Worm (Caenorhabditis elegans): Measurements from ENCODE around the gene T09A12.1.

T09A12.1 gene

ce11 chrIV:8232428-8232827 is 11.8 kb upstream of the T09A12.1 start:
- no peak for TF ChIP-seq unc-62 (GFP tag; optimal IDR thresholded peaks at IDR 0.05)

DNA sequence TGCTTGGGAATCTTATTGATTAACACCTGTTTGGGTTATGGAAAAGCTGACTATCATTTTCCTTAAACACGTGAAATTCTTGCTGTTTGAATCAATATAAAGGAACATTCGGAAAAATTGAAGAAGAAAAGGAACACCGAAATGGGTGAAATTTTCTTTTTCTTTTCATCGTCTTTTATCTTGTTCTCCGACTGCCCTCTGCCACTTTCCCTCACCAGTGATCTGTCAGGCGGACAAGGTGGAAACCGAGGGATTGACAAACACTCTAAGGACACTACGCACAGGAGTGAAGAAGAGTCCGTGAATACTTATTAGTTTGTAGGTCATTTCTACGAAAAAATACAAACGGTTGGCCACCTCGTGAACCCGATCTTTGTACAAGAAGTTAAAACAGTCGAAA is 10.9 kb upstream of the T09A12.1 start:
- no peak for TF ChIP-seq unc-62 (GFP tag; optimal IDR thresholded peaks at IDR 0.05)

ce11 chrIV:8234088-8234496 is 10.1 kb upstream of the T09A12.1 start:
- no peak for TF ChIP-seq unc-62 (GFP tag; optimal IDR thresholded peaks at IDR 0.05)

DNA sequence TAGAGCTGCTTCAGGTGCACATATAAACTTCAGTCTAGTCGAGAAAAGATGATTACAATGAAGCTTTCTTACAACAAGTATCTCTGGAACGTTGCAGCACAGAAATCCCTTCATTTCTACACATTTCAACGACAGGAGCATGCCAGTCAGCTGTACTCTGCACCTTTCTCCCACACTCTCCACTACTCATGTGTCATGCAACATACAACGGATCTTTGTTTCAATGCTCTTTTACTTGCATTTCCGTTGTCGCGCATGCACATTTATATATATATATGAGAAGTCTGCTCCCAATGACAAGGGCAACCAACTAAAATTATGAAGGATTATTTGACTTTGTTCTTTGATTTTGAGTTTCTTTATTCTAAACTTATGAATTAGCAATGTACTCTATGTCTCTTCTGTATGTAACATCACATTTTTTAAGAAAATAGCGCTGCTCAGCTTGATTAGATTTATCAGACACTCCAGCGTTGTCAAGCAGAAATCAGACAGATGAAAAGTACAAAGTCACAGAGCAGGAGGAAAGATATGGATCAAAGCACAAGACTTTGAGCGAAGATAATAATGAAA is 9.0 kb upstream of the T09A12.1 start:
- no peak for TF ChIP-seq unc-62 (GFP tag; optimal IDR thresholded peaks at IDR 0.05)

DNA sequence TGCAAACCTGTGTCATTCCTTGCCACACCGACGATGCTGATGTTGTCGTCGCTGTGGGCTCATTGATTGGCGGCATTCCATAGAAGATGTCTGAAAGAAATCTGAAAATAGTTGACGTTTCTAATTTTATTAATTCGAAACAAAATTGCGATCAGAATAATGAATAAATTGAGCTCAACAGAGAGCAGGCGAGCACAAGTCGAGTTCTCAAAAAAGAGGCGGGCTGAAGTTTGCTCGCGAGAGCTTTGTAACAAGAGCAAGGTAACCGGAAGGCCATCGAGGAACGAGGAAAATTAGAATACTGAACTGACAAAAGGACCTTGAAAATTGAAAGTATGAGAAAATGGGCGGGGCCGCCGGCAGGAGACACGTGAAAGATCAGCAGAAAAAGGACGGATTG is 7.7 kb upstream of the T09A12.1 start, which contains the start of gene nhr-66:
Gene nhr-66, minus strand, starts transcription at position 101 of the 400 bp plus-strand sequence.
- TF ChIP-seq unc-62 (GFP tag; optimal IDR thresholded peaks at IDR 0.05): no peak

ce11 chrIV:8239584-8239983 is 4.6 kb upstream of the T09A12.1 start:
- no peak for TF ChIP-seq unc-62 (GFP tag; optimal IDR thresholded peaks at IDR 0.05)

DNA sequence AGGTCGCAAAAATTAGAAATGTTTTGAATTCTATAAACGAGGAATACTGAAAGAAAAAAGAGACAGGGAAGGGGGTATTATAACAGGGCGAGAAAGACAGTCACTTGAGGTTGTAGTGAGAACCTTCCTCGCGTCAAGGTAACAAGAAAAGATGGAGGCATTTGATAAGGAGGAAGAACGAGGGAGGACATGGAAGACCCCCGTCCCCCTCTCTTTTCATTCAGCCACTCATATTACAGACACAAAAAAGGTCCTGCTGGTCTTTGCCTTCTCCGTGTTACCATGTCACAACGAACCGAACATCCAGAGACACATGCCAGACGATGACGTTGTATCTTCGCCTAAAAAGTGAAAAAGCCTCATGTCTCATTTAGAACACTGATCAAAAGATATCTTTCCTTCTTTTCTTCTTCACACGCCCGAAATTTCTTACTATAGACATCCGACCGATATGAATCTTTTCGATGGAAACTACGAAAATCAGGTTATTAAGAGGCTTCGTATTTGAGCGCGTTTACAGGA is 2.8 kb upstream of the T09A12.1 start:
- no peak for TF ChIP-seq unc-62 (GFP tag; optimal IDR thresholded peaks at IDR 0.05)

- TF ChIP-seq unc-62 (GFP tag; optimal IDR thresholded peaks at IDR 0.05): no peak
Measured at ce11 chrIV:8243170-8243569, 1.0 kb upstream of the T09A12.1 start.

- no peak for TF ChIP-seq unc-62 (GFP tag; optimal IDR thresholded peaks at IDR 0.05)
Measured at ce11 chrIV:8243599-8243998, 613 bp upstream of the T09A12.1 start, which contains the start of gene T09A12.8. Gene T09A12.8 (minus strand): TSS chrIV:8243699.

ce11 chrIV:8247341-8247740 is 3.1 kb downstream of the T09A12.1 start:
- TF ChIP-seq unc-62 (GFP tag; optimal IDR thresholded peaks at IDR 0.05): no peak

- TF ChIP-seq unc-62 (GFP tag; optimal IDR thresholded peaks at IDR 0.05): no peak
Measured at ce11 chrIV:8251346-8251745, 7.1 kb downstream of the T09A12.1 start.

DNA sequence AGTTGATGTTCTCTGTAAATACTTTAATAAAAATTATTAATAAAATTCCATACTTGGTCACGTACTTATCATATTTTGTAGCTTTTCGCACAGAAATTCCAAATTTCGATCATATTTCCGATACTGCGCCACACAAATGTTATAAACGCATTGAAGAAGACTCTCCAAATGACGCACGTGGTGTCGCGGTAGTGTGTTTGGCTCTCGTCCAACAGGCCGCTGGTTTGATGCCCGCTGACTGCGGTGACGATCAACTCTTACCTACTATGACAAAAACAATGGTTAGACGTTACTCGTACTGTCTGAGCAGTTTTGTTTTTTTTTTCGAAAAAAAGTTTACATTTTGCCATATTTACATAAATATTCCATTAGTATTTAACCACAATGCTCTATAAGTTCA is 8.6 kb downstream of the T09A12.1 start:
- no peak for TF ChIP-seq unc-62 (GFP tag; optimal IDR thresholded peaks at IDR 0.05)

DNA sequence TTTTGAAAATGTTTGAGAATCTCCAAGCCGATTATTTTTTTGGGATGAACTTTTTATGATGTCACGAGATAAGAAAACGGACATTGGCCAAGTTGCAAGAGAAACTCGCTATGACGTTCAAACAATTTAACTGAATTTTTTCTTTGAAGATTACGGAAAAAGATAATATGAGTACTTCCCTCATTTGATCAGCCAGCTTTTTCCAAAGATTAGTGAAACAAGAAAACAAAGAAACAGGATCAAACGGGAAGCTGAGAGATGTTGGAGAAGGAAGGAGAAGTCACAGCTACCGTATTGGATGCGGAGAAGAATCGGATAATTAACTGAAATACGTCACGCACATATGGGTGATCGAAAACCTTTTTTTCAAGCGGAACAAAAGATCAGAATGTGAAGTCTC is 10.0 kb downstream of the T09A12.1 start:
- no peak for TF ChIP-seq unc-62 (GFP tag; optimal IDR thresholded peaks at IDR 0.05)

DNA sequence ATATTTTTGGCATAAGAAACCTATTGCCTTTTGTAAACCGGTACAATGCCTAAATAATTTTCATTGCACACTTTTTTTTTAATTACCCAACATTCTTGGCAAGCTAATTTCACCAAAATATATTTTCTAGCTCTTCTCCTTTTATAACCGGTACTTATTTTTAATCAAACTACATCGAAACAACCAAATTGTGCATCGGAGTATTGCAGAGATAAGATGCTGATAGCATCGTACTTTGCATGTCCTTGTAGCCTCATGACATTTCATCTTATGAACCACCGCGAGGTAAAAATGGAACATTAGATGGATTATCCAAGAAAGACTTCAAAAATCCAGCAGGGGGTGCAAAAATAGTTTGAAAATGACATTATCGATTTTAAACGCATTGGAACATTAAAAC is 11.0 kb downstream of the T09A12.1 start:
- no peak for TF ChIP-seq unc-62 (GFP tag; optimal IDR thresholded peaks at IDR 0.05)

DNA sequence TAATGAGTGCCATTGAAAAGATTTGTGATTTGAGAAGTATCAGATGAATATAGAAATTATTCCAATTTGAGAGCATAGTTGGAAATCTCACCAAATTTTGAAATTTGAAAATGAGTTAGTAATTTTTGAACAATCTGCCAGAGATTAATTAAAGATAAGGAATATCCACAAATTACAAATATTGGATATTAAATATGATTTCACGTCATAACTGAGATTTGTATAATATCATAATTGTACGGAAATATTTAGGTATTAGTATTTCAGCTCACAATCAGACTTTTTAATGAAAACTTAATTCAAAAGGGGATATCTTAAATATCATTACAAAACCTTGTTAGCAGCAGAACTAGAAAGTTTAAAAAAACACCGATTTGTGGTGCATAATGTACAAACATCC is 15.7 kb downstream of the T09A12.1 start, which contains the start of gene K07H8.7:
Gene K07H8.7, minus strand, starts transcription at position 101 of the 400 bp plus-strand sequence.
- TF ChIP-seq unc-62 (GFP tag; optimal IDR thresholded peaks at IDR 0.05): no peak

DNA sequence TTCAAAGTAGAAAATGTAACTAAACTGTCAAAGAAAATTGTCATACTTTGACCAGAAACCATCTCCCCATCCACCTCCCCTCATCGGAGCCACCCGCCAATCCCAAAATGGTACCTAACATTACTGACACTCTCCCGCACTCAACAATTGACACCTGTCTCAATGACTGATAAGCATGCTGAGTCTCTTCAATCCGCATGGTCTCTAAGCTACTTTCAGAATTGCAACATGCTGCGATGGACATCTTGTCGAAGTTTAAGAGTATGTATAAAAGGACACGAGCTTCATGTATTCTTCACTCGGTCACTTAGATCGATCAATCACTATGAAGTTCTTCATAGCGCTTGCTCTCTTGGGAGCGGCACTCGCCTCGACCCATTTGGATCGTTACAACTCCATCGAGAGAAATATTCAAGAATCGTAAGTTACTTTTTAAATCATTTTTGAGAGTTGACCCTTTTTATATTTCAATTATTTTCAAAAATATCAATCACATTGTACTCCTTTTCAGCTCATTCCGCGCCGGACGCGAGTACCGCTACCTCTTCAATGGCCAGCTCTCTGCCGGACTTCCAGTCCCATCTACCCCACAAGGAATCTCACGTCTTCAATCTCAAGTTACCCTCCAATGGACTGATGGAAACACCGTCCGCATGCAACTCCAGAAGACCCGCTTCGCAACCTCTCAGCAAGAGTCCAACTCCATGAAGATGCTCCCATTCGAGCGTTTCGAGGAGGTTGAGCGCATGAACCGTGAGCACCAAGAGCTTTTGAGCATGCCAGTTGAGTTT is 16.8 kb downstream of the T09A12.1 start, which contains the start of gene vit-6:
Gene vit-6, plus strand, starts transcription at position 310 of the 791 bp plus-strand sequence.
- TF ChIP-seq unc-62 (GFP tag; optimal IDR thresholded peaks at IDR 0.05): no peak

DNA sequence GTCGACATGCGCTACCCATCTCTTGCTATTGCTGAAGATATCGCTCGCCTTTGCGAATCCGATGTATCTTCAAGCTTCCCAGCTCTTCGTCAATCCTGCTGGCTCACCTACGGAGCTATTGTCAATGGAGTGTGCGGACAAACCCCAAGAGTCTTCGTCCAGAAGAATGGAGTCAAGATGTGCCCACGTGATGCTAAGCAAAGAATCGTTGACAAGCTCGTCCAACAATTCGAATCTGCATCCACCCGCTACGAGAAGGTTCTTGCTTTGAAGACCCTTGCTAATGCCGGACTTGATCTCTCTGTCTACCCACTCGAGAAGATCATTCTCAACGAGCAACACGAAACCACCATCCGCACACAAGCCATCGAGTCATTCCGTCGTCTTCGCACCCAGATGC is 18.5 kb downstream of the T09A12.1 start:
- no peak for TF ChIP-seq unc-62 (GFP tag; optimal IDR thresholded peaks at IDR 0.05)

Measured in whole organism, dauer.